Worm (Caenorhabditis elegans) whole organism, L2 larva: Measurements from ENCODE around the gene C15B12.3.

Source experiments
- ama-1 ChIP-seq: fragments of 150-350 bp; optimal IDR thresholded peaks from 2 replicates; lab custom pipeline; 2018; ENCODE audit warnings: inconsistent platforms
- blmp-1 ChIP-seq: sonication (generic microtip); optimal IDR thresholded peaks from 2 replicates; lab custom pipeline; 2017; ENCODE audit warnings: missing genetic modification characterization, mild to moderate bottlenecking, missing compliant biosample characterization, antibody characterized with exemption, moderate library complexity; ENCODE audit not compliant: insufficient read depth
- ceh-16 ChIP-seq: fragments of 150-350 bp; optimal IDR thresholded peaks from 2 replicates; lab custom pipeline; 2014; ENCODE audit warnings: missing biosample characterization, missing genetic modification characterization
- lin-11 ChIP-seq: fragments of 150-350 bp; sonication (generic microtip); optimal IDR thresholded peaks from 2 replicates; lab custom pipeline; 2014; ENCODE audit warnings: missing biosample characterization, missing genetic modification characterization, inconsistent platforms, mixed read lengths
- nhr-21 ChIP-seq: fragments of 150-350 bp; optimal IDR thresholded peaks from 2 replicates; lab custom pipeline; 2014; ENCODE audit warnings: missing biosample characterization, missing genetic modification characterization
- nhr-23 ChIP-seq: fragments of 150-350 bp; optimal IDR thresholded peaks from 2 replicates; lab custom pipeline; 2014; ENCODE audit warnings: missing biosample characterization, missing genetic modification reagents, missing genetic modification characterization
- nhr-237 ChIP-seq: fragments of 150-350 bp; optimal IDR thresholded peaks from 2 replicates; lab custom pipeline; 2014; ENCODE audit warnings: missing biosample characterization, missing genetic modification characterization
- nhr-6 ChIP-seq: fragments of 150-350 bp; optimal IDR thresholded peaks from 2 replicates; lab custom pipeline; 2014; ENCODE audit warnings: missing biosample characterization, missing genetic modification characterization
- snpc-4 ChIP-seq: fragments of 150-350 bp; optimal IDR thresholded peaks from 2 replicates; lab custom pipeline; 2014; ENCODE audit warnings: missing biosample characterization, missing genetic modification characterization
- unc-39 ChIP-seq: fragments of 150-350 bp; optimal IDR thresholded peaks from 2 replicates; lab custom pipeline; 2014; ENCODE audit warnings: missing biosample characterization, missing genetic modification characterization
- ztf-4 ChIP-seq: fragments of 150-350 bp; optimal IDR thresholded peaks from 2 replicates; lab custom pipeline; 2014; ENCODE audit warnings: missing biosample characterization, missing genetic modification characterization

ce11 chrX:6455157-6455556, 12.2 kb downstream of the C15B12.3 start, which contains the start of gene nas-33:
- TF ChIP-seq nhr-23 (tag; lab: Kevin White, UChicago) (no peak), lin-11 (no peak), nhr-6 (tag; lab: Kevin White, UChicago) (no peak), ceh-16 (tag; lab: Kevin White, UChicago) (no peak), ama-1 (lab: Kevin White, UChicago) (no peak), nhr-237 (tag; lab: Kevin White, UChicago) (no peak), blmp-1 (tag; lab: Kevin White, UChicago) (no peak), unc-39 (tag; lab: Kevin White, UChicago) (no peak), nhr-21 (no peak), ztf-4 (tag; lab: Kevin White, UChicago) (no peak), snpc-4 (tag; lab: Kevin White, UChicago) (no peak)
